Fruit fly (Drosophila melanogaster) whole organism, wandering third instar larva: ENCODE measurements around the gene CG7120.

Experiments
- ey ChIP-seq: fragments of 200-800 bp; sonication (Bioruptor generic); optimal IDR thresholded peaks from 2 replicates; lab custom pipeline; 2016; ENCODE audit warnings: missing biosample characterization, missing genetic modification characterization
- sage ChIP-seq: fragments of 200-800 bp; sonication (Bioruptor generic); optimal IDR thresholded peaks from 2 replicates; lab custom pipeline; 2016; ENCODE audit warnings: missing biosample characterization, mild to moderate bottlenecking, missing genetic modification characterization

DNA sequence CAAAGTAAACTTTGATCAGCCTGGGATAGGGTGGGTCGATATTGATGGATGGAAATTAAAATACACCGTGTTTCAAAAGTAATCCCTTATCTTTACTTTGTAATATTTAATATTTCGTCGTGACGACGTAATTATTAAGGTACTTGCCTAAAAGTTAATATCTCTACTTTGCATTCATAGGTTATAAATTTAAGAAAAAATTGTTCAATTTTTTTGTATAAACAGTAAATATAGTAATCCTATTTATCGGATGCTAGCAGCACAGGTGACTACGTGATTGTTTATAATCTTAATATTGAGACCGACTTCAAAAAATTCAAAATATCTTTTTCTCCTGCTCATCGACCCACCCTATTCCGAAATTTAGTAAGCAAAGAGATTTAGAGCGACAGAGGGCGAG lies 37.7 kb upstream of the CG7120 start:
- no peak for TF ChIP-seq ey
- TF ChIP-seq sage = no peak
